Worm (Caenorhabditis elegans) whole organism, late embryonic: ENCODE results near the gene ZC196.3.
A peak's percentile ranks its signal among the peaks of the same experiment; 100 is the strongest.

ENCODE experiments used
- F13H6.1 ChIP-seq: sonication (generic microtip); optimal IDR thresholded peaks from 2 replicates; lab custom pipeline; 2016; ENCODE audit warnings: missing genetic modification characterization, missing compliant biosample characterization
- Y22D7AL.16 ChIP-seq: sonication (generic microtip); optimal IDR thresholded peaks from 2 replicates; lab custom pipeline; 2016; ENCODE audit warnings: missing genetic modification characterization, missing compliant biosample characterization
- ceh-14 ChIP-seq: sonication (generic microtip); optimal IDR thresholded peaks from 2 replicates; lab custom pipeline; 2016; ENCODE audit warnings: missing genotype, missing genetic modification characterization, missing compliant biosample characterization
- ceh-18 ChIP-seq: sonication (generic microtip); optimal IDR thresholded peaks from 2 replicates; lab custom pipeline; 2016; ENCODE audit warnings: missing genetic modification characterization, missing compliant biosample characterization
- ceh-2 ChIP-seq: sonication (generic microtip); optimal IDR thresholded peaks from 2 replicates; lab custom pipeline; 2016; ENCODE audit warnings: missing genotype, missing genetic modification characterization, missing compliant biosample characterization
- ceh-30 ChIP-seq: fragments of 150-350 bp; optimal IDR thresholded peaks from 2 replicates; lab custom pipeline; 2014; ENCODE audit warnings: missing biosample characterization, missing genetic modification characterization
- ceh-34 ChIP-seq: sonication (generic microtip); optimal IDR thresholded peaks from 2 replicates; lab custom pipeline; 2016; ENCODE audit warnings: mild to moderate bottlenecking, missing genetic modification characterization, missing compliant biosample characterization
- dve-1 ChIP-seq: sonication (generic microtip); optimal IDR thresholded peaks from 2 replicates; lab custom pipeline; 2017; ENCODE audit warnings: antibody characterized with exemption, mild to moderate bottlenecking, missing genetic modification characterization, missing compliant biosample characterization
- elt-2 ChIP-seq: sonication (generic microtip); optimal IDR thresholded peaks from 2 replicates; lab custom pipeline; 2016; ENCODE audit warnings: missing genetic modification reagents, missing genetic modification characterization, missing compliant biosample characterization
- elt-4 ChIP-seq: sonication (generic microtip); optimal IDR thresholded peaks from 2 replicates; lab custom pipeline; 2016; ENCODE audit warnings: missing genetic modification characterization, missing compliant biosample characterization
- ets-4 ChIP-seq: sonication (generic microtip); optimal IDR thresholded peaks from 2 replicates; lab custom pipeline; 2016; ENCODE audit warnings: missing genetic modification characterization, missing compliant biosample characterization
- fkh-6 ChIP-seq: sonication (generic microtip); optimal IDR thresholded peaks from 2 replicates; lab custom pipeline; 2016; ENCODE audit warnings: missing genetic modification characterization, missing compliant biosample characterization
- hlh-15 ChIP-seq: sonication (generic microtip); optimal IDR thresholded peaks from 2 replicates; lab custom pipeline; 2016; ENCODE audit warnings: missing genetic modification characterization, missing compliant biosample characterization
- hlh-6 ChIP-seq: sonication (generic microtip); optimal IDR thresholded peaks from 2 replicates; lab custom pipeline; 2016; ENCODE audit warnings: missing genotype, missing genetic modification characterization, missing compliant biosample characterization
- hlh-8 ChIP-seq: sonication (generic microtip); optimal IDR thresholded peaks from 2 replicates; lab custom pipeline; 2016; ENCODE audit warnings: missing genotype, missing genetic modification characterization, missing compliant biosample characterization
- lim-6 ChIP-seq: sonication (generic microtip); optimal IDR thresholded peaks from 2 replicates; lab custom pipeline; 2016; ENCODE audit warnings: missing genetic modification characterization, missing compliant biosample characterization
- lin-11 ChIP-seq: fragments of 200-800 bp; sonication (Bioruptor generic); optimal IDR thresholded peaks from 2 replicates; lab custom pipeline; 2018; ENCODE audit warnings: mild to moderate bottlenecking, missing genetic modification characterization, missing compliant biosample characterization
- nfya-1 ChIP-seq: sonication (generic microtip); optimal IDR thresholded peaks from 2 replicates; lab custom pipeline; 2017; ENCODE audit warnings: missing genetic modification characterization, mild to moderate bottlenecking, missing compliant biosample characterization, antibody characterized with exemption, moderate library complexity
- nhr-11 ChIP-seq: fragments of 150-350 bp; optimal IDR thresholded peaks from 2 replicates; lab custom pipeline; 2014; ENCODE audit warnings: missing biosample characterization, missing genetic modification characterization
- npax-4 ChIP-seq: sonication (generic microtip); optimal IDR thresholded peaks from 2 replicates; lab custom pipeline; 2016; ENCODE audit warnings: missing genetic modification characterization, missing compliant biosample characterization
- pag-3 ChIP-seq: sonication (generic microtip); optimal IDR thresholded peaks from 2 replicates; lab custom pipeline; 2016; ENCODE audit warnings: missing compliant biosample characterization, missing genetic modification characterization, borderline replicate concordance
- pha-2 ChIP-seq: sonication (generic microtip); optimal IDR thresholded peaks from 2 replicates; lab custom pipeline; 2017; ENCODE audit warnings: mild to moderate bottlenecking, missing genetic modification characterization, missing compliant biosample characterization
- pha-4 ChIP-seq: fragments of 150-350 bp; optimal IDR thresholded peaks from 2 replicates; lab custom pipeline; 2018; ENCODE audit warnings: missing biosample characterization, missing genetic modification reagents, missing genetic modification characterization
- pros-1 ChIP-seq: fragments of 150-350 bp; optimal IDR thresholded peaks from 2 replicates; lab custom pipeline; 2014; ENCODE audit warnings: missing biosample characterization, missing genetic modification reagents, missing genetic modification characterization
- rnt-1 ChIP-seq: sonication (generic microtip); optimal IDR thresholded peaks from 2 replicates; lab custom pipeline; 2016; ENCODE audit warnings: missing genetic modification characterization, missing compliant biosample characterization
- sdc-2 ChIP-seq: sonication (generic microtip); optimal IDR thresholded peaks from 2 replicates; lab custom pipeline; 2016; ENCODE audit warnings: missing genotype, missing genetic modification characterization, missing compliant biosample characterization
- sox-4 ChIP-seq: sonication (generic microtip); optimal IDR thresholded peaks from 2 replicates; lab custom pipeline; 2017; ENCODE audit warnings: mild to moderate bottlenecking, missing genetic modification characterization, inconsistent platforms, missing compliant biosample characterization
- syd-9 ChIP-seq: sonication (generic microtip); optimal IDR thresholded peaks from 2 replicates; lab custom pipeline; 2016; ENCODE audit warnings: mild to moderate bottlenecking, missing genetic modification characterization, moderate library complexity, missing compliant biosample characterization
- tbx-7 ChIP-seq: sonication (generic microtip); optimal IDR thresholded peaks from 2 replicates; lab custom pipeline; 2016; ENCODE audit warnings: missing genotype, missing genetic modification characterization, missing compliant biosample characterization
- ttx-3 ChIP-seq: sonication (generic microtip); optimal IDR thresholded peaks from 2 replicates; lab custom pipeline; 2016; ENCODE audit warnings: missing genetic modification reagents, missing genetic modification characterization, missing compliant biosample characterization
- unc-42 ChIP-seq: sonication (generic microtip); optimal IDR thresholded peaks from 2 replicates; lab custom pipeline; 2016; ENCODE audit warnings: missing genotype, missing genetic modification characterization, missing compliant biosample characterization
- zip-5 ChIP-seq: sonication (generic microtip); optimal IDR thresholded peaks from 2 replicates; lab custom pipeline; 2016; ENCODE audit warnings: missing genetic modification characterization, missing compliant biosample characterization
- ztf-16 ChIP-seq: sonication (generic microtip); optimal IDR thresholded peaks from 2 replicates; lab custom pipeline; 2017; ENCODE audit warnings: missing genetic modification characterization, missing compliant biosample characterization

The ZC196.3 gene

ce11 chrV:8769154-8769553 lies 32.7 kb downstream of the ZC196.3 start:
- TF ChIP-seq elt-2 (tag; lab: Kevin White, UChicago) (peak; percentile 14), ceh-2 (tag; lab: Kevin White, UChicago) (no peak)
- TF ChIP-seq, all 69 proteins: peak for 1

ce11 chrV:8771599-8771998 lies 35.1 kb downstream of the ZC196.3 start, which contains the start of gene srx-115:
srx-115 (plus strand) TSS chrV:8771899.
- TF ChIP-seq pros-1 (tag; lab: Kevin White, UChicago) (no peak), hlh-15 (tag; lab: Kevin White, UChicago) (no peak), pag-3 (tag; lab: Kevin White, UChicago) (no peak), nhr-11 (tag; lab: Kevin White, UChicago) (no peak), sox-4 (tag; lab: Kevin White, UChicago) (no peak), sdc-2 (tag; lab: Kevin White, UChicago) (no peak), nfya-1 (tag; lab: Kevin White, UChicago) (no peak), lim-6 (tag; lab: Kevin White, UChicago) (no peak), pha-2 (no peak), lin-11 (tag; lab: Kevin White, UChicago) (no peak), ceh-34 (no peak), elt-4 (tag; lab: Kevin White, UChicago) (no peak), pha-4 (tag; lab: Kevin White, UChicago) (no peak), ceh-2 (tag; lab: Kevin White, UChicago) (no peak), dve-1 (tag; lab: Kevin White, UChicago) (no peak)

DNA sequence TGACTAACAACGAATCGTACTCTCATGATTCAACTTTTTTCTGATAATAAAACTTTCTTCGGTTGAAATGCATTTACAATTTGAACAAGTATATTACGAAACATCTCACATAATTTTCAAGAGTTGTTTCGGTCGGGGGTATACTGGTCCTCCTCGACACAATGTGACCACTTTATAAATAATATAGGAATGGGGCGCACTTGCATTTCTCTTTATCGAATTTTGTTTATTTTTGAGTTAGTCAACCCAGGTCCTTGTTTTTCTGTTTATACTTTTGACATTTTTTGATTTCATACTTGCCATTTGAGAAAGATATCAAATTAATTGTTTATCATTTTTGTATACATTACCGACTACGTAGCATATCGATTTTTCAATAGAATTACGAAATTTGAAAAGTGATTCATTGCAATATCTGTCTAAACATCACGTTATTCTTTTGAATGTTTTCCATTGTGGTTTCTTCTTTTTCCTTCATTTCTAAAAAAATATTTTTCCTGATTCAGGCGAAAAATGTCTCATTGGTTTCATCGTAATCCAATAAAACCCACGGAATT lies 37.4 kb downstream of the ZC196.3 start, which contains the start of gene B0507.2:
TSS of gene B0507.2 (plus strand) at position 507 of the 557 bp plus-strand sequence.
- no peak for TF ChIP-seq ztf-16 (tag; lab: Kevin White, UChicago)
- no peak for TF ChIP-seq tbx-7 (tag; lab: Kevin White, UChicago)
- TF ChIP-seq unc-42 (tag; lab: Kevin White, UChicago), result peak; percentile 61

ce11 chrV:8776270-8776669 lies 39.8 kb downstream of the ZC196.3 start, which contains the start of gene B0507.1:
B0507.1 (plus strand) TSS chrV:8776570.
- TF ChIP-seq lin-11 (tag; lab: Kevin White, UChicago), result no peak
- no peak for TF ChIP-seq ceh-34
- no peak for TF ChIP-seq pag-3 (tag; lab: Kevin White, UChicago)
- no peak for TF ChIP-seq lim-6 (tag; lab: Kevin White, UChicago)
- no peak for TF ChIP-seq elt-2 (tag; lab: Kevin White, UChicago)
- TF ChIP-seq Y22D7AL.16 (tag; lab: Kevin White, UChicago), result no peak
- no peak for TF ChIP-seq F13H6.1 (tag; lab: Kevin White, UChicago)
- TF ChIP-seq syd-9 (tag; lab: Kevin White, UChicago), result no peak

DNA sequence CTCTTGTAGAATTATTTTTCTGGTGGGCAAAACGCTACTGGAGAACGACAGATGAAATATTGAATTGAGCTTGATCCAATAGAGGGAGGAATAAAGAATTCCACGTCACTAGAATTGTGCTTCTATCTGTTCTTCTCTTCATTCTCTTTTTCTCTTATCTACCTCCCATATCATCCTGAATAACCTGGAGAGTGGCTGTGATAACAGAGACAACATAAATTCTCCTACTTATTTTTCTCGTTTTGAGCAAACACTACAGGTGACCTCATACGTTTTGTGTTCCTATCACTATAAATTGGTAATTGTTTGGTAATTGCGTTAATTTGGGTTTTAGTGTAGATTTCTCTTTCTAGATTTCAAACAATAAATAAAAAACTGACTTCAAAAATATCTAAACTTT lies 44.7 kb downstream of the ZC196.3 start:
- TF ChIP-seq sox-4 (tag; lab: Kevin White, UChicago), result no peak
- peak; percentile 88 for TF ChIP-seq elt-2 (tag; lab: Kevin White, UChicago)

DNA sequence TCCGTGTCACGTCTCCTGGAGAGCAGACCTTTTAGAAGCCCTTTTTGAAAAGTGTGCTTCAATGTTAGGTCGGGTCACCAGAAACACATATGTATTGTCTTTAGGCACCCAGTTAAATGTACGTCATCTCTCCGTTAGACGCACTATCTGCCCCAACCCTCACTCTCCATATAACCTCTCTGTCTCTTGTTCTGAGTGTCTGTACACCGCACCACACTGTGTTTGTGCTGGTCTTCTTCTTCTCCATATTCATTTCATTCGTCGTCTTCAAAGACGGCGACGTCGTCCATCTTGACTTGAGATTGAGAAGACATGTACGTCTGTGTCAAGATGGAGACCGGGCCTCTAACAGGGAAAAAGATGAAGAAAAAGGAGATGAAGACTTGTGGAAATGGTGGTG lies 45.6 kb downstream of the ZC196.3 start:
- TF ChIP-seq hlh-8 (tag; lab: Kevin White, UChicago) (no peak), unc-42 (tag; lab: Kevin White, UChicago) (no peak), ceh-14 (tag; lab: Kevin White, UChicago) (no peak), fkh-6 (tag; lab: Kevin White, UChicago) (no peak), ceh-18 (tag; lab: Kevin White, UChicago) (no peak), zip-5 (no peak), ttx-3 (tag; lab: Kevin White, UChicago) (no peak), rnt-1 (tag; lab: Kevin White, UChicago) (no peak), lin-11 (tag; lab: Kevin White, UChicago) (no peak), npax-4 (tag; lab: Kevin White, UChicago) (no peak), ets-4 (no peak), ceh-30 (tag; lab: Kevin White, UChicago) (no peak), hlh-6 (tag; lab: Kevin White, UChicago) (no peak), sox-4 (tag; lab: Kevin White, UChicago) (no peak), elt-4 (tag; lab: Kevin White, UChicago) (no peak)
- TF ChIP-seq, all 69 proteins: peak for 0
